Worm (Caenorhabditis elegans) whole organism, L2 larva: ENCODE results near the gene nspf-2.

Source experiments
- C34F6.9 ChIP-seq: fragments of 150-350 bp; optimal IDR thresholded peaks from 2 replicates; lab custom pipeline; 2014; ENCODE audit warnings: missing biosample characterization, missing genetic modification characterization
- F13H6.1 ChIP-seq: sonication (generic microtip); optimal IDR thresholded peaks from 2 replicates; lab custom pipeline; 2016; ENCODE audit warnings: missing genetic modification characterization, missing compliant biosample characterization
- R02D3.7 ChIP-seq: fragments of 150-350 bp; optimal IDR thresholded peaks from 2 replicates; lab custom pipeline; 2014; ENCODE audit warnings: missing biosample characterization, missing genetic modification characterization
- ZK546.5 ChIP-seq: sonication (generic microtip); optimal IDR thresholded peaks from 2 replicates; lab custom pipeline; 2017; ENCODE audit warnings: missing biosample characterization, missing genetic modification characterization
- alr-1 ChIP-seq: fragments of 150-350 bp; optimal IDR thresholded peaks from 2 replicates; lab custom pipeline; 2014; ENCODE audit warnings: missing biosample characterization, missing genetic modification characterization
- aly-2 ChIP-seq: fragments of 150-350 bp; optimal IDR thresholded peaks from 2 replicates; lab custom pipeline; 2014; ENCODE audit warnings: missing biosample characterization, missing genetic modification characterization
- ama-1 ChIP-seq: fragments of 150-350 bp; optimal IDR thresholded peaks from 2 replicates; lab custom pipeline; 2018; ENCODE audit warnings: inconsistent platforms
- blmp-1 ChIP-seq: sonication (generic microtip); optimal IDR thresholded peaks from 2 replicates; lab custom pipeline; 2017; ENCODE audit warnings: missing genetic modification characterization, mild to moderate bottlenecking, missing compliant biosample characterization, antibody characterized with exemption, moderate library complexity; ENCODE audit not compliant: insufficient read depth
- ceh-82 ChIP-seq: fragments of 150-350 bp; optimal IDR thresholded peaks from 2 replicates; lab custom pipeline; 2014; ENCODE audit warnings: missing biosample characterization, missing genetic modification characterization
- dmd-4 ChIP-seq: sonication (generic microtip); optimal IDR thresholded peaks from 2 replicates; lab custom pipeline; 2017; ENCODE audit warnings: missing biosample characterization, missing genetic modification characterization
- egl-27 ChIP-seq: sonication (generic microtip); optimal IDR thresholded peaks from 3 replicates; lab custom pipeline; 2017; ENCODE audit warnings: missing biosample characterization, missing genetic modification reagents, missing genetic modification characterization
- elt-1 ChIP-seq: fragments of 150-350 bp; optimal IDR thresholded peaks from 2 replicates; lab custom pipeline; 2014; ENCODE audit warnings: missing biosample characterization, missing genetic modification characterization
- elt-3 ChIP-seq: sonication (generic microtip); optimal IDR thresholded peaks from 2 replicates; lab custom pipeline; 2017; ENCODE audit warnings: missing biosample characterization, missing genetic modification characterization
- lin-11 ChIP-seq: fragments of 150-350 bp; sonication (generic microtip); optimal IDR thresholded peaks from 2 replicates; lab custom pipeline; 2014; ENCODE audit warnings: missing biosample characterization, missing genetic modification characterization, inconsistent platforms, mixed read lengths
- lin-13 ChIP-seq: fragments of 150-350 bp; optimal IDR thresholded peaks from 2 replicates; lab custom pipeline; 2014; ENCODE audit warnings: missing biosample characterization, missing genetic modification reagents, missing genetic modification characterization
- lin-39 ChIP-seq: fragments of 150-350 bp; optimal IDR thresholded peaks from 2 replicates; lab custom pipeline; 2014; ENCODE audit warnings: missing biosample characterization, missing genetic modification reagents, missing genetic modification characterization
- lsy-2 ChIP-seq, 2 experiments: fragments of 150-350 bp in 1 of 2; sonication (generic microtip) in 1 of 2; optimal IDR thresholded peaks; 2 replicates each; lab custom pipeline; 2014 to 2017; ENCODE audit warnings: missing biosample characterization in 2 of 2, missing genetic modification characterization in 2 of 2
- mab-5 ChIP-seq: fragments of 150-350 bp; optimal IDR thresholded peaks from 2 replicates; lab custom pipeline; 2014; ENCODE audit warnings: missing biosample characterization, missing genetic modification characterization
- mbf-1 ChIP-seq: sonication (generic microtip); optimal IDR thresholded peaks from 2 replicates; lab custom pipeline; 2017; ENCODE audit warnings: missing biosample characterization, missing genetic modification characterization
- mdl-1 ChIP-seq, 2 experiments: fragments of 150-350 bp in 1 of 2; sonication (generic microtip) in 1 of 2; optimal IDR thresholded peaks; 2 replicates each; lab custom pipeline; 2017; ENCODE audit warnings: missing biosample characterization in 2 of 2, missing genetic modification characterization in 2 of 2
- nhr-12 ChIP-seq: fragments of 150-350 bp; optimal IDR thresholded peaks from 2 replicates; lab custom pipeline; 2014; ENCODE audit warnings: missing biosample characterization, missing genetic modification characterization
- nhr-129 ChIP-seq: fragments of 150-350 bp; optimal IDR thresholded peaks from 2 replicates; lab custom pipeline; 2014; ENCODE audit warnings: missing biosample characterization, missing genetic modification characterization
- nhr-21 ChIP-seq: fragments of 150-350 bp; optimal IDR thresholded peaks from 2 replicates; lab custom pipeline; 2014; ENCODE audit warnings: missing biosample characterization, missing genetic modification characterization
- nhr-23 ChIP-seq: fragments of 150-350 bp; optimal IDR thresholded peaks from 2 replicates; lab custom pipeline; 2014; ENCODE audit warnings: missing biosample characterization, missing genetic modification reagents, missing genetic modification characterization
- nhr-237 ChIP-seq: fragments of 150-350 bp; optimal IDR thresholded peaks from 2 replicates; lab custom pipeline; 2014; ENCODE audit warnings: missing biosample characterization, missing genetic modification characterization
- peb-1 ChIP-seq: fragments of 150-350 bp; optimal IDR thresholded peaks from 2 replicates; lab custom pipeline; 2014; ENCODE audit warnings: missing biosample characterization, missing genetic modification characterization
- sem-4 ChIP-seq: fragments of 150-350 bp; optimal IDR thresholded peaks from 2 replicates; lab custom pipeline; 2014; ENCODE audit warnings: missing biosample characterization, missing genetic modification reagents, missing genetic modification characterization
- sma-9 ChIP-seq, 2 experiments: fragments of 150-350 bp in 1 of 2; sonication (generic microtip) in 1 of 2; optimal IDR thresholded peaks; 2 replicates each; lab custom pipeline; 2014 to 2016; ENCODE audit warnings: missing genetic modification characterization in 2 of 2, mild to moderate bottlenecking in 1 of 2, missing biosample characterization in 1 of 2, missing compliant biosample characterization in 1 of 2, missing genetic modification reagents in 1 of 2, moderate library complexity in 1 of 2
- snpc-4 ChIP-seq: fragments of 150-350 bp; optimal IDR thresholded peaks from 2 replicates; lab custom pipeline; 2014; ENCODE audit warnings: missing biosample characterization, missing genetic modification characterization
- unc-39 ChIP-seq: fragments of 150-350 bp; optimal IDR thresholded peaks from 2 replicates; lab custom pipeline; 2014; ENCODE audit warnings: missing biosample characterization, missing genetic modification characterization
- unc-55 ChIP-seq: fragments of 150-350 bp; sonication (generic microtip); optimal IDR thresholded peaks from 3 replicates; lab custom pipeline; 2014; ENCODE audit warnings: missing biosample characterization, missing genetic modification reagents, missing genetic modification characterization
- unc-62 ChIP-seq: fragments of 150-350 bp; optimal IDR thresholded peaks from 2 replicates; lab custom pipeline; 2014; ENCODE audit warnings: missing biosample characterization, missing genetic modification reagents, missing genetic modification characterization
- zag-1 ChIP-seq: fragments of 150-350 bp; optimal IDR thresholded peaks from 2 replicates; lab custom pipeline; 2014; ENCODE audit warnings: missing biosample characterization, missing genetic modification characterization
- ztf-1 ChIP-seq: fragments of 200-800 bp; sonication (Bioruptor generic); conservative IDR thresholded peaks from 2 replicates; pipeline ENCODE4 v1.3.6; 2022; ENCODE audit warnings: missing genetic modification characterization, missing compliant biosample characterization
- ztf-4 ChIP-seq: fragments of 150-350 bp; optimal IDR thresholded peaks from 2 replicates; lab custom pipeline; 2014; ENCODE audit warnings: missing biosample characterization, missing genetic modification characterization

Gene nspf-2

DNA sequence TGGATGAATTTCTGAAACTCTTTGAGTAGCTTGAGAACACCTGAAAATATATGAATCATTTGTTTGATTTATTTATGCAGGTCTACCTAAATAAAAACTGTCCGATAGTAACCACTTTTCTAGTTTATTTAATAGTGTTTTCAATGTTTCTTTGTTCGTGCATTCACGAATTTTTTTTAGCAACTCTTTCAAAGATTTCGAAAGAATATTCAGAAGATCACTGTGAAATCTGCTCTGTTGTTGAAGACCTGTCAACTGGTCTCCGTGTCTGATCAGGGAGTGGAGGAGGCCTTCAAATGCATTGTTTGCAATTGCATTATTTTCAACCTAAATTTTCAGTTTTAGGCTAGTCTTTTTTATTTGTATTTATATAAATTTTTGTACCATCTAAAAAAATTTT is 21.2 kb downstream of the nspf-2 start, which contains the start of gene T05A8.1:
Gene T05A8.1, minus strand, starts transcription at position 101 of the 400 bp plus-strand sequence.
- no peak for TF ChIP-seq unc-62 (GFP tag; lab: Kevin White, UChicago)
- TF ChIP-seq egl-27 (tag; lab: Kevin White, UChicago), result no peak
- no peak for TF ChIP-seq elt-1
- TF ChIP-seq R02D3.7, result no peak
- no peak for TF ChIP-seq lsy-2 (tag; optimal IDR thresholded peaks at IDR 0.05; lab: Kevin White, UChicago)
- TF ChIP-seq alr-1 (tag; lab: Kevin White, UChicago), result no peak
- no peak for TF ChIP-seq lin-13 (GFP tag; lab: Kevin White, UChicago)
- TF ChIP-seq lin-39, result no peak
- no peak for TF ChIP-seq nhr-237 (tag; lab: Kevin White, UChicago)
- TF ChIP-seq unc-39 (tag; lab: Kevin White, UChicago), result no peak
- no peak for TF ChIP-seq lin-11
- TF ChIP-seq ztf-4 (tag; lab: Kevin White, UChicago), result no peak

DNA sequence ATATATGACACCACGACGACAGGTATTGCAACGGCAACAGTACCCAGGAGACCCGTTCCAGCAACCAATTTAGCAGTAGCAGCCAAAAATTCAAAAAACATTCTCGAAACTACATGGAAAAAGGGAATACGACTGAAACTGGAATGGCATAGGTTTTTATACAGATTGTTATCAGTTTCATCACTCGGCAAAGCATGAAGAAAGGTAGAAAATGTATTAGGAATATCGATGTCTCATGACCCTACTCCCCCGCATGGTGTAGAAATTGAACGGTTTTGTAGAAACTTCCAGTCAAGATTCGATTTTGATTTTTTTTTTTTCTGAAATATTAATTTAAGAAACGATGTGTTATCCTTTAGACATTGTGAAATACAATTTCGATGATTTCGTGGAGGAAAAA is 22.2 kb downstream of the nspf-2 start, which contains the start of gene T05A8.2:
Gene T05A8.2, minus strand, starts transcription at position 101 of the 400 bp plus-strand sequence.
- TF ChIP-seq unc-39 (tag; lab: Kevin White, UChicago), result no peak
- TF ChIP-seq sem-4 (tag; lab: Kevin White, UChicago), result no peak
- no peak for TF ChIP-seq nhr-23 (tag; lab: Kevin White, UChicago)
- TF ChIP-seq lin-13 (GFP tag; lab: Kevin White, UChicago), result no peak
- TF ChIP-seq unc-55 (GFP tag; lab: Kevin White, UChicago), result no peak
- no peak for TF ChIP-seq peb-1 (tag; lab: Kevin White, UChicago)
- TF ChIP-seq mdl-1 (tag; optimal IDR thresholded peaks at IDR 0.05; lab: Kevin White, UChicago), result no peak
- no peak for TF ChIP-seq elt-3 (tag; lab: Kevin White, UChicago)

DNA sequence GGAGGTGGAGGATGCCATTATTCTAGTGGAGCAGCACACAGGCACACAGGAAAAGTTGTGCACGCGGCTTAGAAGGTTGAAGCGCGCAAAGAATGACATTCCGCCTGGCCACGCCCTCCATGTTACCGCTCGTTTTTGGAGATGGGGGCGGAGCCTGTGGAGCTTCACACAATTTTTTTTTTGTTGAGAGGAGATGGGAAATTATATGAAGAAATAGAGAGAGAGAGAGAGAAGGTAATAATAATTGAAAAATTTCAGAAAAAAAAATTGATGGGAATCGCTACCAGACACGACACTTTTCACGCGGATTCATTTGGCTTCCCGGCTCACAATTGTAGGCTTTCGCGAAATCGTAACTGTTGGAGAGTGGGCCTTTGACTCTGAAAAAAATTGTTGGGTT is 28.6 kb downstream of the nspf-2 start, which contains the start of gene T05A8.3:
Gene T05A8.3, minus strand, starts transcription at position 101 of the 400 bp plus-strand sequence.
- TF ChIP-seq dmd-4 (tag; lab: Kevin White, UChicago) (no peak), nhr-12 (tag; lab: Kevin White, UChicago) (no peak), ztf-1 (GFP tag; lab: Robert Waterston, UW) (no peak), unc-62 (GFP tag; lab: Kevin White, UChicago) (no peak), egl-27 (tag; lab: Kevin White, UChicago) (no peak), elt-3 (tag; lab: Kevin White, UChicago) (no peak), lin-39 (no peak), nhr-129 (tag; lab: Kevin White, UChicago) (no peak), blmp-1 (tag; lab: Kevin White, UChicago) (no peak), snpc-4 (tag; lab: Kevin White, UChicago) (no peak), aly-2 (tag; lab: Kevin White, UChicago) (no peak), mab-5 (tag; lab: Kevin White, UChicago) (no peak), F13H6.1 (tag; lab: Kevin White, UChicago) (no peak), lsy-2 (tag; optimal IDR thresholded peaks at IDR 0.05; lab: Kevin White, UChicago) (no peak), mbf-1 (tag; lab: Kevin White, UChicago) (no peak), unc-55 (GFP tag; lab: Kevin White, UChicago) (no peak), mdl-1 (tag; optimal IDR thresholded peaks at IDR 0.05; lab: Kevin White, UChicago) (no peak), zag-1 (tag; lab: Kevin White, UChicago) (no peak), nhr-21 (tag; lab: Kevin White, UChicago) (no peak), unc-39 (tag; lab: Kevin White, UChicago) (no peak)

DNA sequence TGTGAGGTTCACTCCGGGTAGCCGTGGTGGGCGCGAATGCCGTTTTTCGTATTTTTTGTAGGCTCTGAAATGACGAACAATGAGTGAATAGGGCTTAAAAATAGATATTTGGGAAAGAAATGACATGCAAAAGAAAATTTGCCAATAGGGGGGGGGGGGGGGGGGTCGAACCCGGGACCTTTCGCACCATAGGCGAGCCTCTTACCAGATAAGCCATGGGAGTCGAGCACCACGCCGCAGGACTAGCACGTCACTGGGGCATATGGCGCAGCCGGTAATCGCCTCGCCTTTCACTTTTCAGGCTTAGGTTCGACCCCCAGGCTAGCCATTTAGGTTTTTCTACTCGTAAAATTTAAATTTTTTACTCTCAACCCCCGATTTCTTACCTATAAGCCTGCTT is 30.5 kb downstream of the nspf-2 start:
- TF ChIP-seq sma-9 (GFP tag; optimal IDR thresholded peaks at IDR 0.05; lab: Kevin White, UChicago), result no peak
- no peak for TF ChIP-seq sma-9 (tag; optimal IDR thresholded peaks at IDR 0.05; lab: Kevin White, UChicago)
- no peak for TF ChIP-seq nhr-12 (tag; lab: Kevin White, UChicago)
- no peak for TF ChIP-seq sem-4 (tag; lab: Kevin White, UChicago)
- TF ChIP-seq lin-13 (GFP tag; lab: Kevin White, UChicago), result no peak
- no peak for TF ChIP-seq ama-1
- no peak for TF ChIP-seq aly-2 (tag; lab: Kevin White, UChicago)
- TF ChIP-seq ZK546.5 (tag; lab: Kevin White, UChicago), result no peak
- TF ChIP-seq C34F6.9, result no peak
- no peak for TF ChIP-seq ceh-82
- TF ChIP-seq mbf-1 (tag; lab: Kevin White, UChicago), result no peak
